Worm (Caenorhabditis elegans): ENCODE measurements around the gene T19D2.13.

Gene T19D2.13

ce11 chrX:3942267-3942666, at the start of gene T19D2.13:
Gene T19D2.13 (minus strand): TSS chrX:3942367.
- TF ChIP-seq dpl-1 (GFP tag; optimal IDR thresholded peaks at IDR 0.05) (no peak), mef-2 (tag; optimal IDR thresholded peaks at IDR 0.05) (no peak), nhr-20 (tag; optimal IDR thresholded peaks at IDR 0.05) (no peak), dsc-1 (tag; optimal IDR thresholded peaks at IDR 0.05) (peak; percentile 21)

DNA sequence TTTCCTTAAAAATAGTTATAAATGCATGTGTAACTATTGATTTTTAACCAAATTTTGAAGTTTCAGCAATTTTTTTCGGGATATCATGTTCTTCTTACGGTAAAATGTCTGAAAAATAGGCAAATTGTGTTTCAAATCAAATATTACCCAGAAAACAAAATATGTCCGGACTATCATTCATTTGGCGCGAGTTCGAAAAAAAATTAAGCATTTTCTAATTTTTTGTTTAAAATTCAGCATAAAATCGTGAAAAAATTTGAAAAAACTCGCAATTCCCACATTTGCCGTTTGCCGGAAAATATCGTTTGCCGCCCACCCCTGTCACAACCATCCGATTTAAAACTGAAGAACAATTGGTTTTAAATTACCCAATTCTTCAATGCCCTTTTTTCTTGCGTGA, 49.5 kb upstream of the T19D2.13 start:
- no peak for TF ChIP-seq sox-4 (tag; optimal IDR thresholded peaks at IDR 0.05)

ce11 chrX:3990941-3991340, 48.8 kb upstream of the T19D2.13 start:
- TF ChIP-seq efl-1 (optimal IDR thresholded peaks at IDR 0.05) = no peak
- peak in 1 of 2 experiments; percentile 34 for TF ChIP-seq efl-1 (GFP tag; optimal IDR thresholded peaks at IDR 0.05 in 1 of 2)
- no peak for TF ChIP-seq mdl-1 (tag; optimal IDR thresholded peaks at IDR 0.05)

DNA sequence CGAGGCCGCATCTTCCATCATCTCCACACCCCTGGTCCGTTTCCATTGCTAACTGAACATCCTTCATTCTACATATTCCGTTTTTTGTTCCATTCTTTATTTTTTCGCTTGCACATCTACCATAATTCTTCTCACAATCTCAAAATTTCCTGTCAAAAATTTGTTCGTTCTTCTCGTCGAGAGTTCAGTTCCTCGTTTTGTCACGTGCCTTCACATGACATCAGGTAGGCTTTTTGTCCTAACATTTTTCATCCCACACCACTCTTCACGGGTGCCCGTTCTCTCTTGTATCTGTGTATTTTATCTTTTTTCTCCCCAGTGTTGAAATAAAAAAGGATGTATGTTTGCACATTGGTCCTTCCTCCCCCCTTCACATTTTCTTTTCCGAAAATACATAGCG, 48.3 kb upstream of the T19D2.13 start:
- TF ChIP-seq tbx-2 (tag; optimal IDR thresholded peaks at IDR 0.05) (peak; percentile 25), nhr-77 (tag; optimal IDR thresholded peaks at IDR 0.05) (peak; percentile 8), nhr-71 (tag; optimal IDR thresholded peaks at IDR 0.05) (peak; percentile 1), swsn-7 (tag; optimal IDR thresholded peaks at IDR 0.05) (no peak), blmp-1 (tag; optimal IDR thresholded peaks at IDR 0.05) (no peak), egl-27 (tag; optimal IDR thresholded peaks at IDR 0.05) (no peak), fkh-8 (tag; optimal IDR thresholded peaks at IDR 0.05) (no peak), skn-1 (tag; optimal IDR thresholded peaks at IDR 0.05) (peak; percentile 16), elt-3 (tag; optimal IDR thresholded peaks at IDR 0.05) (no peak), sup-37 (GFP tag; optimal IDR thresholded peaks at IDR 0.05) (no peak), sptf-1 (tag; optimal IDR thresholded peaks at IDR 0.05) (no peak), nhr-20 (tag; optimal IDR thresholded peaks at IDR 0.05) (peak; percentile 11), lin-14 (GFP tag; optimal IDR thresholded peaks at IDR 0.05) (peak; percentile 44), mdl-1 (tag; optimal IDR thresholded peaks at IDR 0.05) (peak in 1 of 2 experiments; percentile 3), efl-1 (optimal IDR thresholded peaks at IDR 0.05) (no peak), efl-1 (GFP tag; optimal IDR thresholded peaks at IDR 0.05 in 1 of 2) (no peak)

ce11 chrX:3988575-3988974, 46.4 kb upstream of the T19D2.13 start:
- TF ChIP-seq ceh-8 (GFP tag; optimal IDR thresholded peaks at IDR 0.05) = no peak

DNA sequence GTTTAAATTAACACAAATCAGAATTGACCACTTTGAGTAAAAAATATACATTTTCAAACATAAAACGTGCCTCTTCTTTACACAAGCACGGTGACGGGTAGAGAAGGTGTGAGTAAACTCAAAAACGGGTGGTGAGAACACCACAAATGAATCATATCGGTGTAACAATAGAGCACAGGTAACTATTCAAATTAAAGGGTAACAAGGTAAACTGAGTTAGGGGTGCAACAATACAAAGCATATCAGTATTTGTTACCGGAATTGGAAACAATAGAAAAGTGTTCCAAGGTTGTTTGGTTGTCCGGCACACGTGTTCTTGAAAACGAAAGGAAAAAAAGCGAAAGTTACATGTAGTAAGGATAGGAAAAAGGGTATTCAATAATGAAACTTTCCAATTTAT, 40.2 kb upstream of the T19D2.13 start:
- peak; percentile 14 for TF ChIP-seq blmp-1 (tag; optimal IDR thresholded peaks at IDR 0.05)
- TF ChIP-seq mdl-1 (tag; optimal IDR thresholded peaks at IDR 0.05) = no peak

- TF ChIP-seq lin-39 (tag; optimal IDR thresholded peaks at IDR 0.05) = no peak
- TF ChIP-seq efl-1 (optimal IDR thresholded peaks at IDR 0.05) = no peak
- TF ChIP-seq efl-1 (GFP tag; optimal IDR thresholded peaks at IDR 0.05 in 1 of 2) = peak in 1 of 2 experiments; percentile 73
Observed at ce11 chrX:3979146-3979545, 37.0 kb upstream of the T19D2.13 start.

DNA sequence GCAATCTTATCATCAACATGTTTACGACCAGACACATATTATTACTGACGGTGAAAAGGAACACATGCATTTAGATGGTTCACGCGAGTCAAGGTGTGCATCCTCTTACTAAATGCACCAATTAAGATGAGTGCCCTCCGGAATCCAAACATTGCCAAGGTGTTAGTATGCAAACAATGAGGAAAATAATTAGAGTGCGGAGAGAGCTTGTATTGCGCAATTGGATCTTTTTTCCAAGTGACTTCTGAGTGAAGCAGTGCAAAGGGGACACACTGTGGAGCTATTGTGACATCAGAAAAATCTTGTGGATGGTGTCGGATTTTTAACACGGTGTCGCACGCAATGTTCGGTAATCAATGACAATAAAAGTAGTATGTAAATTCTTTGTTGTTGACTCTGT, 35.1 kb upstream of the T19D2.13 start:
- TF ChIP-seq efl-1 (optimal IDR thresholded peaks at IDR 0.05) (no peak), efl-1 (GFP tag; optimal IDR thresholded peaks at IDR 0.05 in 1 of 2) (no peak), blmp-1 (tag; optimal IDR thresholded peaks at IDR 0.05) (no peak), nhr-90 (tag; optimal IDR thresholded peaks at IDR 0.05; ENCODE audit: poor library complexity) (no peak), fos-1 (tag; optimal IDR thresholded peaks at IDR 0.05) (no peak), egl-27 (tag; optimal IDR thresholded peaks at IDR 0.05) (no peak), lin-15B (tag; optimal IDR thresholded peaks at IDR 0.05) (no peak), ztf-11 (tag; optimal IDR thresholded peaks at IDR 0.05) (no peak), snu-23 (GFP tag; optimal IDR thresholded peaks at IDR 0.05) (no peak), zag-1 (tag; optimal IDR thresholded peaks at IDR 0.05) (no peak), nhr-20 (tag; optimal IDR thresholded peaks at IDR 0.05) (no peak), snpc-4 (tag; optimal IDR thresholded peaks at IDR 0.05) (no peak), swsn-7 (tag; optimal IDR thresholded peaks at IDR 0.05) (no peak), unc-62 (GFP tag; optimal IDR thresholded peaks at IDR 0.05) (no peak), nhr-77 (tag; optimal IDR thresholded peaks at IDR 0.05) (no peak), nhr-12 (tag; optimal IDR thresholded peaks at IDR 0.05) (no peak)
